Worm (Caenorhabditis elegans): ENCODE results near the gene Y97E10AR.3.

The Y97E10AR.3 gene

ce11 chrV:8028825-8029489, 21.6 kb upstream of the Y97E10AR.3 start, which contains the start of gene oma-2:
oma-2 (plus strand) TSS chrV:8029439.
- no peak for TF ChIP-seq efl-3 (GFP tag; optimal IDR thresholded peaks at IDR 0.05)
- TF ChIP-seq mdl-1 (tag; optimal IDR thresholded peaks at IDR 0.05) = no peak
- no peak for TF ChIP-seq lin-14 (GFP tag; optimal IDR thresholded peaks at IDR 0.05)
- TF ChIP-seq lsy-2 (tag; optimal IDR thresholded peaks at IDR 0.05) = peak in 1 of 2 experiments; percentile 7
- no peak for TF ChIP-seq egl-27 (tag; optimal IDR thresholded peaks at IDR 0.05)

DNA sequence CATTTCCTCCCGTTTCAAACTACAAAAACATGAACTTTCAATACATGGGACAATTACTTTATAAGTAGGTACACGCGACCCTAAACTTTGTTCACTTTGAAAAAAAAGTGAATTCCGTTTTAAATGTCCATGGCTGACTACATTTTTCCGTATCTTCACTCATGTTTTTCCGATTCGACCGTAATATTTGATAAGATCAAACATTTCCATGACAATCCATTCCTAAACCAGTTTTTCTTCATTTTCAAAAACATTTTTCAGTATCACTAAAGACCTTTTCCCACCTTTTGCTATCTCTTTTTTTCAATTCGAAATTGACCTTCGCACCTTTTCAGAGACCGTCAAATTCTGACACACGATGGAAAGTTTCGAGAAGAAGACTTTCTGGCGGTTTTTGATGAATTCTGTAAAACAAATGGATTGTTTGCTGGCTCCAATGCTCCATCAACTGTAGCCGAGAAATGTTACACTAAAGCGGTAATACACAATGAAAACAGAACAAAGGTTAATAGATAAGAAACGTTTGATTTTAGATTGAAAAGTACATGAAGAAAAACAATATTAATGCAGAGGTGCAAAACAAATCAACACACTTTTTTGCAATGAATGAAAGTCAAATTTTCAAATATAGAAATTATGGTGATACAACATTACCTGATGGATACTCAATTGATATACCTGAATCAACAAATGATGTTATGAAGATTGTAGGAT, 20.3 kb upstream of the Y97E10AR.3 start:
- TF ChIP-seq C16A3.4 (tag; optimal IDR thresholded peaks at IDR 0.05) (no peak), ceh-63 (GFP tag; optimal IDR thresholded peaks at IDR 0.05) (no peak), pax-3 (tag; optimal IDR thresholded peaks at IDR 0.05) (no peak), pag-3 (tag; optimal IDR thresholded peaks at IDR 0.05; ENCODE audit: borderline replicate concordance, insufficient read depth) (no peak), ceh-8 (GFP tag; optimal IDR thresholded peaks at IDR 0.05) (no peak), nhr-11 (tag; optimal IDR thresholded peaks at IDR 0.05) (no peak), jun-1 (tag; optimal IDR thresholded peaks at IDR 0.05) (no peak), elt-3 (tag; optimal IDR thresholded peaks at IDR 0.05) (peak in 5 of 6 experiments; percentile 9 to 82 (median 30)), fkh-8 (tag; optimal IDR thresholded peaks at IDR 0.05) (no peak), egl-27 (tag; optimal IDR thresholded peaks at IDR 0.05) (no peak), ces-1 (GFP tag; optimal IDR thresholded peaks at IDR 0.05) (no peak), sup-37 (GFP tag; optimal IDR thresholded peaks at IDR 0.05) (no peak), snu-23 (GFP tag; optimal IDR thresholded peaks at IDR 0.05) (peak; percentile 43), lin-14 (GFP tag; optimal IDR thresholded peaks at IDR 0.05) (peak; percentile 62), nhr-47 (tag; optimal IDR thresholded peaks at IDR 0.05) (no peak), nhr-71 (tag; optimal IDR thresholded peaks at IDR 0.05) (peak; percentile 21), hpl-2 (GFP tag; optimal IDR thresholded peaks at IDR 0.05) (no peak), xbp-1 (tag; optimal IDR thresholded peaks at IDR 0.05) (no peak), C34B4.2 (tag; optimal IDR thresholded peaks at IDR 0.05) (no peak), ceh-90 (tag; optimal IDR thresholded peaks at IDR 0.05) (no peak), hlh-17 (GFP tag; optimal IDR thresholded peaks at IDR 0.05; ENCODE audit: borderline replicate concordance) (no peak), hlh-4 (tag; optimal IDR thresholded peaks at IDR 0.05) (no peak), F16B12.6 (tag; optimal IDR thresholded peaks at IDR 0.05) (no peak), C04F5.9 (tag; optimal IDR thresholded peaks at IDR 0.05) (no peak), lin-39 (tag; optimal IDR thresholded peaks at IDR 0.05) (no peak), swsn-7 (tag; optimal IDR thresholded peaks at IDR 0.05) (no peak), mep-1 (tag; optimal IDR thresholded peaks at IDR 0.05) (no peak), nhr-76 (tag; optimal IDR thresholded peaks at IDR 0.05) (no peak), alr-1 (tag; optimal IDR thresholded peaks at IDR 0.05; ENCODE audit: borderline replicate concordance) (no peak), sox-4 (tag; optimal IDR thresholded peaks at IDR 0.05) (no peak), tlp-1 (tag; optimal IDR thresholded peaks at IDR 0.05) (no peak), isw-1 (GFP tag; IDR thresholded peaks at IDR 0.05) (no peak), lir-3 (tag; optimal IDR thresholded peaks at IDR 0.05; ENCODE audit: poor library complexity) (no peak), vab-15 (tag; optimal IDR thresholded peaks at IDR 0.05) (no peak), rnt-1 (tag; optimal IDR thresholded peaks at IDR 0.05) (no peak), nhr-20 (tag; optimal IDR thresholded peaks at IDR 0.05) (peak; percentile 56), fos-1 (tag; optimal IDR thresholded peaks at IDR 0.05) (no peak), Y116A8C.19 (tag; optimal IDR thresholded peaks at IDR 0.05; ENCODE audit: borderline replicate concordance) (no peak), nhr-77 (tag; optimal IDR thresholded peaks at IDR 0.05) (no peak), tbx-2 (tag; optimal IDR thresholded peaks at IDR 0.05) (no peak), ztf-11 (tag; optimal IDR thresholded peaks at IDR 0.05) (no peak), grh-1 (GFP tag; IDR thresholded peaks at IDR 0.05) (peak; percentile 74), nhr-12 (tag; optimal IDR thresholded peaks at IDR 0.05) (no peak), aha-1 (tag; optimal IDR thresholded peaks at IDR 0.05) (no peak), fkh-10 (GFP tag; optimal IDR thresholded peaks at IDR 0.05) (no peak)
